Fruit fly (Drosophila melanogaster): ENCODE results near the gene CG31676.

CG31676 gene

dm6 chr2L:20805624-20806339, 34.8 kb upstream of the CG31676 start:
- TF ChIP-seq sv (GFP tag; optimal IDR thresholded peaks at IDR 0.05) (peak; percentile 94), psq (GFP tag; optimal IDR thresholded peaks at IDR 0.05) (peak; percentile 71), jim (GFP tag; optimal IDR thresholded peaks at IDR 0.05) (no peak), OdsH (GFP tag; optimal IDR thresholded peaks at IDR 0.05) (peak; percentile 77), N (GFP tag; optimal IDR thresholded peaks at IDR 0.05) (no peak), dsf (GFP tag; optimal IDR thresholded peaks at IDR 0.05; ENCODE audit: borderline replicate concordance) (no peak), foxo (GFP tag; optimal IDR thresholded peaks at IDR 0.05) (peak in 1 of 2 experiments; percentile 75), sage (GFP tag; optimal IDR thresholded peaks at IDR 0.05) (peak; percentile 21), br (GFP tag; optimal IDR thresholded peaks at IDR 0.05) (peak; percentile 52), h (GFP tag; optimal IDR thresholded peaks at IDR 0.05) (peak; percentile 82), Vsx2 (GFP tag; optimal IDR thresholded peaks at IDR 0.05; ENCODE audit: partially characterized antibody) (no peak), Rel (GFP tag; optimal IDR thresholded peaks at IDR 0.05) (peak; percentile 40), Rel (tag; optimal IDR thresholded peaks at IDR 0.05) (peak; percentile 6), lola (GFP tag; optimal IDR thresholded peaks at IDR 0.05) (no peak), dmrt93B (GFP tag; optimal IDR thresholded peaks at IDR 0.05) (peak; percentile 41), fru (GFP tag; optimal IDR thresholded peaks at IDR 0.05) (peak; percentile 75), Sp1 (GFP tag; optimal IDR thresholded peaks at IDR 0.05) (peak; percentile 15), brk (GFP tag; optimal IDR thresholded peaks at IDR 0.05) (peak; percentile 49), HLH106 (tag; optimal IDR thresholded peaks at IDR 0.05) (peak; percentile 61), ey (GFP tag; optimal IDR thresholded peaks at IDR 0.05) (peak; percentile 55), rgr (GFP tag; optimal IDR thresholded peaks at IDR 0.05) (peak; percentile 83), woc (GFP tag; optimal IDR thresholded peaks at IDR 0.05) (peak; percentile 21), Hnf4 (GFP tag; optimal IDR thresholded peaks at IDR 0.05) (peak; percentile 60)

- TF ChIP-seq CG32264 (GFP tag; optimal IDR thresholded peaks at IDR 0.05), result no peak
- TF ChIP-seq Rel (GFP tag; optimal IDR thresholded peaks at IDR 0.05), result no peak
- TF ChIP-seq Rel (tag; optimal IDR thresholded peaks at IDR 0.05), result no peak
- no peak for TF ChIP-seq h (GFP tag; optimal IDR thresholded peaks at IDR 0.05)
- TF ChIP-seq psq (GFP tag; optimal IDR thresholded peaks at IDR 0.05), result no peak
- TF ChIP-seq dsf (GFP tag; optimal IDR thresholded peaks at IDR 0.05; ENCODE audit: borderline replicate concordance), result no peak
- no peak for TF ChIP-seq OdsH (GFP tag; optimal IDR thresholded peaks at IDR 0.05)
- no peak for TF ChIP-seq Sp1 (GFP tag; optimal IDR thresholded peaks at IDR 0.05)
- no peak for TF ChIP-seq Vsx2 (GFP tag; optimal IDR thresholded peaks at IDR 0.05; ENCODE audit: partially characterized antibody)
These were observed 33.9 kb upstream of the CG31676 start for dm6 chr2L:20806619-20807018.

dm6 chr2L:20807617-20808509, 32.7 kb upstream of the CG31676 start:
- TF ChIP-seq foxo (GFP tag; optimal IDR thresholded peaks at IDR 0.05) (peak in 1 of 2 experiments; percentile 21), psq (GFP tag; optimal IDR thresholded peaks at IDR 0.05) (peak; percentile 29), CrebA (GFP tag; optimal IDR thresholded peaks at IDR 0.05; ENCODE audit: borderline replicate concordance) (no peak), dsf (GFP tag; optimal IDR thresholded peaks at IDR 0.05; ENCODE audit: borderline replicate concordance) (no peak), OdsH (GFP tag; optimal IDR thresholded peaks at IDR 0.05) (peak; percentile 32), h (GFP tag; optimal IDR thresholded peaks at IDR 0.05) (peak; percentile 21), Sp1 (GFP tag; optimal IDR thresholded peaks at IDR 0.05) (peak; percentile 52), HLH106 (tag; optimal IDR thresholded peaks at IDR 0.05) (peak; percentile 46), rgr (GFP tag; optimal IDR thresholded peaks at IDR 0.05) (peak; percentile 9)

dm6 chr2L:20808510-20809195, 31.9 kb upstream of the CG31676 start:
- TF ChIP-seq Dfd (GFP tag; optimal IDR thresholded peaks at IDR 0.05) (no peak), h (GFP tag; optimal IDR thresholded peaks at IDR 0.05) (no peak), Vsx2 (GFP tag; optimal IDR thresholded peaks at IDR 0.05; ENCODE audit: partially characterized antibody) (peak; percentile 25), brk (GFP tag; optimal IDR thresholded peaks at IDR 0.05) (no peak), rgr (GFP tag; optimal IDR thresholded peaks at IDR 0.05) (no peak), psq (GFP tag; optimal IDR thresholded peaks at IDR 0.05) (no peak)

Measured in whole organism, wandering third instar larva.